Worm (Caenorhabditis elegans) whole organism, young adult: ENCODE measurements around the gene rin-1.

Experiments
- C06A6.2 ChIP-seq: fragments of 200-800 bp; sonication (Bioruptor generic); conservative IDR thresholded peaks from 2 replicates; pipeline ENCODE4 v1.3.6; 2022; ENCODE audit warnings: missing genetic modification characterization, missing compliant biosample characterization
- F57A8.1 ChIP-seq: fragments of 200-800 bp; sonication (Bioruptor generic); optimal IDR thresholded peaks from 2 replicates; lab custom pipeline; 2018; ENCODE audit warnings: mild to moderate bottlenecking, missing genetic modification characterization, moderate library complexity, missing compliant biosample characterization
- Y56A3A.18 ChIP-seq: fragments of 200-800 bp; sonication (Bioruptor generic); IDR thresholded peaks from 2 replicates; pipeline ENCODE4 v1.3.6; 2022; ENCODE audit warnings: missing genetic modification reagents, missing genetic modification characterization, missing compliant biosample characterization
- ama-1 ChIP-seq, 3 experiments: fragments of 150-350 bp in 1 of 3; sonication (generic microtip) in 2 of 3; optimal IDR thresholded peaks; 2 replicates each; lab custom pipeline; 2014 to 2018; ENCODE audit warnings: missing biosample characterization in 2 of 3, missing genetic modification characterization in 2 of 3, missing genetic modification reagents in 2 of 3
- dpl-1 ChIP-seq: fragments of 150-350 bp; optimal IDR thresholded peaks from 2 replicates; lab custom pipeline; 2014; ENCODE audit warnings: missing biosample characterization, missing genetic modification reagents, missing genetic modification characterization
- mxl-1 ChIP-seq: sonication (generic microtip); optimal IDR thresholded peaks from 2 replicates; lab custom pipeline; 2016; ENCODE audit warnings: missing genetic modification characterization, missing compliant biosample characterization
- nfya-1 ChIP-seq: sonication (generic microtip); optimal IDR thresholded peaks from 2 replicates; lab custom pipeline; 2017; ENCODE audit warnings: antibody characterized with exemption, missing compliant biosample characterization, missing genetic modification characterization, borderline replicate concordance; ENCODE audit not compliant: insufficient read depth

- TF ChIP-seq C06A6.2 (GFP tag; lab: Robert Waterston, UW) (no peak), ama-1 (optimal IDR thresholded peaks at IDR 0.05; lab: Kevin White, UChicago) (no peak), ama-1 (GFP tag; optimal IDR thresholded peaks at IDR 0.05; lab: Kevin White, UChicago) (no peak), nfya-1 (tag; lab: Kevin White, UChicago) (no peak), mxl-1 (tag; lab: Kevin White, UChicago) (no peak), Y56A3A.18 (GFP tag; lab: Robert Waterston, UW) (no peak), dpl-1 (no peak), F57A8.1 (GFP tag; lab: Kevin White, UChicago) (no peak)
Observed at ce11 chrV:14831460-14832120, 16.2 kb upstream of the rin-1 start.
